Fruit fly (Drosophila melanogaster): ENCODE measurements around the gene Thor.
A peak's percentile ranks its signal among the peaks of the same experiment; 100 is the strongest.

The Thor gene

dm6 chr2L:3465426-3465825 lies 12.8 kb upstream of the Thor start:
- TF ChIP-seq Ets98B (GFP tag; IDR thresholded peaks at IDR 0.05) (no peak), fd96Ca (GFP tag; IDR thresholded peaks at IDR 0.05) (peak; percentile 56; the same call in 1 of the 3 replicates)

- TF ChIP-seq CG17806 (tag; optimal IDR thresholded peaks at IDR 0.05) (no peak), CG8159 (tag; optimal IDR thresholded peaks at IDR 0.05) (no peak), Snoo (tag; optimal IDR thresholded peaks at IDR 0.05) (no peak)
Measured at dm6 chr2L:3465918-3466727, 12.1 kb upstream of the Thor start, which contains the start of the genes msl-2 and ND-PDSW. Gene msl-2, minus strand, starts transcription at chr2L:3466112. Gene ND-PDSW, plus strand, starts transcription at chr2L:3466157.

- TF ChIP-seq Snoo (tag; optimal IDR thresholded peaks at IDR 0.05) (no peak), D1 (tag; optimal IDR thresholded peaks at IDR 0.05) (no peak), CG12605 (GFP tag; IDR thresholded peaks at IDR 0.05) (no peak), rn (GFP tag; IDR thresholded peaks at IDR 0.05) (no peak), Pif1A (GFP tag; optimal IDR thresholded peaks at IDR 0.05) (no peak), CG4496 (GFP tag; IDR thresholded peaks at IDR 0.05) (no peak), CG8159 (tag; optimal IDR thresholded peaks at IDR 0.05) (no peak), CG9948 (tag; optimal IDR thresholded peaks at IDR 0.05) (no peak), CG17806 (tag; optimal IDR thresholded peaks at IDR 0.05) (no peak), fd96Ca (GFP tag; IDR thresholded peaks at IDR 0.05) (no peak), CG8301 (tag; optimal IDR thresholded peaks at IDR 0.05) (no peak), EcR (GFP tag; optimal IDR thresholded peaks at IDR 0.05) (no peak), CG13204 (GFP tag; optimal IDR thresholded peaks at IDR 0.05) (no peak), gl (tag; optimal IDR thresholded peaks at IDR 0.05) (no peak)
Measured at dm6 chr2L:3466846-3467245, 11.4 kb upstream of the Thor start.

dm6 chr2L:3469869-3470268 lies 8.4 kb upstream of the Thor start, which contains the start of the genes Pif1 and CG31776:
Gene Pif1, minus strand, starts transcription at chr2L:3470004.
Gene CG31776, plus strand, starts transcription at chr2L:3470182.
- TF ChIP-seq CG15710 (tag; optimal IDR thresholded peaks at IDR 0.05) (no peak), CG9948 (tag; optimal IDR thresholded peaks at IDR 0.05) (no peak), Ets98B (GFP tag; IDR thresholded peaks at IDR 0.05) (no peak), CG17806 (tag; optimal IDR thresholded peaks at IDR 0.05) (no peak), rn (GFP tag; IDR thresholded peaks at IDR 0.05) (no peak)

- TF ChIP-seq CG17806 (tag; optimal IDR thresholded peaks at IDR 0.05) = no peak
- TF ChIP-seq rn (GFP tag; IDR thresholded peaks at IDR 0.05) = 0 out of 2 replicates have a peak, but pooled peaks have one; percentile 37
- TF ChIP-seq CG4496 (GFP tag; IDR thresholded peaks at IDR 0.05) = 0 out of 3 replicates have a peak, but pooled peaks have one; percentile 37
- peak; percentile 39 for TF ChIP-seq Snoo (tag; optimal IDR thresholded peaks at IDR 0.05)
Measured at dm6 chr2L:3472242-3472641, 6.0 kb upstream of the Thor start, which contains the start of gene Pgant4. Gene Pgant4, plus strand, starts transcription at chr2L:3472603.

- TF ChIP-seq CG12605 (GFP tag; IDR thresholded peaks at IDR 0.05) = no peak
- TF ChIP-seq CG4496 (GFP tag; IDR thresholded peaks at IDR 0.05) = no peak
- no peak for TF ChIP-seq CG13204 (GFP tag; optimal IDR thresholded peaks at IDR 0.05)
- no peak for TF ChIP-seq fd96Ca (GFP tag; IDR thresholded peaks at IDR 0.05)
- TF ChIP-seq Pif1A (GFP tag; optimal IDR thresholded peaks at IDR 0.05) = no peak
- TF ChIP-seq CG15710 (tag; optimal IDR thresholded peaks at IDR 0.05) = peak; percentile 28
- TF ChIP-seq EcR (GFP tag; optimal IDR thresholded peaks at IDR 0.05) = peak; percentile 70
- no peak for TF ChIP-seq CG9948 (tag; optimal IDR thresholded peaks at IDR 0.05)
- TF ChIP-seq CG34367 (tag; optimal IDR thresholded peaks at IDR 0.05) = no peak
- no peak for TF ChIP-seq rn (GFP tag; IDR thresholded peaks at IDR 0.05)
- TF ChIP-seq D1 (tag; optimal IDR thresholded peaks at IDR 0.05) = no peak
- TF ChIP-seq gl (tag; optimal IDR thresholded peaks at IDR 0.05) = no peak
- TF ChIP-seq CG32121 (GFP tag; IDR thresholded peaks at IDR 0.05) = no peak
- no peak for TF ChIP-seq CG8301 (tag; optimal IDR thresholded peaks at IDR 0.05)
- peak; percentile 22 for TF ChIP-seq Snoo (tag; optimal IDR thresholded peaks at IDR 0.05)
- TF ChIP-seq CG8159 (tag; optimal IDR thresholded peaks at IDR 0.05) = peak; percentile 36
Measured at dm6 chr2L:3475168-3475567, 3.1 kb upstream of the Thor start.

dm6 chr2L:3475948-3476347 lies 2.3 kb upstream of the Thor start:
- TF ChIP-seq D1 (tag; optimal IDR thresholded peaks at IDR 0.05) (no peak), CG14655 (GFP tag; optimal IDR thresholded peaks at IDR 0.05) (no peak), CG17806 (tag; optimal IDR thresholded peaks at IDR 0.05) (no peak)

dm6 chr2L:3476399-3477056 lies 1.7 kb upstream of the Thor start:
- TF ChIP-seq D1 (tag; optimal IDR thresholded peaks at IDR 0.05) = no peak
- 0 out of 3 replicates have a peak, but pooled peaks have one; percentile 6 for TF ChIP-seq CG4496 (GFP tag; IDR thresholded peaks at IDR 0.05)
